Fruit fly (Drosophila melanogaster): ENCODE results near the gene CG5715.

- TF ChIP-seq Sin3A (optimal IDR thresholded peaks at IDR 0.05) (no peak), ttk (optimal IDR thresholded peaks at IDR 0.05) (no peak), h (optimal IDR thresholded peaks at IDR 0.05) (no peak), insv (optimal IDR thresholded peaks at IDR 0.05) (no peak), psq (optimal IDR thresholded peaks at IDR 0.05) (no peak), Myc (optimal IDR thresholded peaks at IDR 0.05) (no peak)
Measured at dm6 chr3R:24252494-24252893, 41.7 kb downstream of the CG5715 start, which contains the start of gene beta-PheRS.
